Worm (Caenorhabditis elegans) whole organism, L1 larva: ENCODE measurements around the gene hdl-1.

Experiments
- ceh-82 ChIP-seq, 3 experiments: fragments of 150-350 bp in 1 of 3; sonication (generic microtip) in 2 of 3; optimal IDR thresholded peaks; 2 replicates each; lab custom pipeline; 2014 to 2017; ENCODE audit warnings: missing biosample characterization in 3 of 3, missing genetic modification characterization in 3 of 3
- lin-13 ChIP-seq: fragments of 150-350 bp; optimal IDR thresholded peaks from 2 replicates; lab custom pipeline; 2014; ENCODE audit warnings: missing biosample characterization, missing genetic modification reagents, missing genetic modification characterization

ce11 chrIV:11911723-11912122 lies 37.9 kb downstream of the hdl-1 start, which contains the start of gene VZK822L.2:
- TF ChIP-seq lin-13 (GFP tag; lab: Kevin White, UChicago) (no peak), ceh-82 (tag; optimal IDR thresholded peaks at IDR 0.05; lab: Kevin White, UChicago) (no peak)
